Worm (Caenorhabditis elegans) whole organism, L4/young adult: ENCODE results near the gene srv-9.

ENCODE experiments used
- W03F9.2 ChIP-seq: fragments of 150-350 bp; optimal IDR thresholded peaks from 2 replicates; lab custom pipeline; 2014; ENCODE audit warnings: missing biosample characterization, missing genetic modification characterization
- dao-5 ChIP-seq: sonication (generic microtip); optimal IDR thresholded peaks from 2 replicates; lab custom pipeline; 2016; ENCODE audit warnings: missing genotype, missing genetic modification characterization, moderate library complexity, missing compliant biosample characterization
- him-1 ChIP-seq: sonication (generic microtip); optimal IDR thresholded peaks from 2 replicates; lab custom pipeline; 2016; ENCODE audit warnings: missing genotype, missing genetic modification reagents, missing genetic modification characterization, missing compliant biosample characterization

Gene srv-9

ce11 chrV:13387472-13387871, 35.5 kb downstream of the srv-9 start:
- TF ChIP-seq W03F9.2 (tag; lab: Kevin White, UChicago) = no peak
- TF ChIP-seq dao-5 (tag; lab: Kevin White, UChicago) = no peak
- no peak for TF ChIP-seq him-1 (tag; lab: Kevin White, UChicago)

- TF ChIP-seq him-1 (tag; lab: Kevin White, UChicago) (no peak), W03F9.2 (tag; lab: Kevin White, UChicago) (no peak)
Observed at ce11 chrV:13385798-13386197, 37.1 kb downstream of the srv-9 start, which contains the start of gene gcy-34. TSS of gene gcy-34 (minus strand) at chrV:13385898.

- no peak for TF ChIP-seq W03F9.2 (tag; lab: Kevin White, UChicago)
- TF ChIP-seq dao-5 (tag; lab: Kevin White, UChicago) = no peak
Observed at ce11 chrV:13380980-13381379, 42.0 kb downstream of the srv-9 start, which contains the start of gene cpz-2. TSS of gene cpz-2 (plus strand) at chrV:13381189.

ce11 chrV:13380178-13380577, 42.8 kb downstream of the srv-9 start, which contains the start of gene ifbp-1:
TSS of gene ifbp-1 (minus strand) at chrV:13380262.
- TF ChIP-seq him-1 (tag; lab: Kevin White, UChicago) (no peak), dao-5 (tag; lab: Kevin White, UChicago) (no peak), W03F9.2 (tag; lab: Kevin White, UChicago) (no peak)

- no peak for TF ChIP-seq dao-5 (tag; lab: Kevin White, UChicago)
- no peak for TF ChIP-seq W03F9.2 (tag; lab: Kevin White, UChicago)
- no peak for TF ChIP-seq him-1 (tag; lab: Kevin White, UChicago)
Observed at ce11 chrV:13377130-13377529, 45.8 kb downstream of the srv-9 start.

ce11 chrV:13375861-13376260, 47.1 kb downstream of the srv-9 start:
- TF ChIP-seq him-1 (tag; lab: Kevin White, UChicago) = no peak
- TF ChIP-seq dao-5 (tag; lab: Kevin White, UChicago) = no peak
- no peak for TF ChIP-seq W03F9.2 (tag; lab: Kevin White, UChicago)

- TF ChIP-seq W03F9.2 (tag; lab: Kevin White, UChicago) (no peak), dao-5 (tag; lab: Kevin White, UChicago) (no peak), him-1 (tag; lab: Kevin White, UChicago) (no peak)
Observed at ce11 chrV:13374532-13374931, 48.4 kb downstream of the srv-9 start.

- no peak for TF ChIP-seq him-1 (tag; lab: Kevin White, UChicago)
- no peak for TF ChIP-seq dao-5 (tag; lab: Kevin White, UChicago)
- TF ChIP-seq W03F9.2 (tag; lab: Kevin White, UChicago) = no peak
Observed at ce11 chrV:13373643-13374042, 49.3 kb downstream of the srv-9 start.

- TF ChIP-seq him-1 (tag; lab: Kevin White, UChicago) (no peak), dao-5 (tag; lab: Kevin White, UChicago) (no peak), W03F9.2 (tag; lab: Kevin White, UChicago) (no peak)
Observed at ce11 chrV:13372821-13373220, 50.1 kb downstream of the srv-9 start.

- TF ChIP-seq W03F9.2 (tag; lab: Kevin White, UChicago) = no peak
- TF ChIP-seq dao-5 (tag; lab: Kevin White, UChicago) = no peak
- TF ChIP-seq him-1 (tag; lab: Kevin White, UChicago) = no peak
Observed at ce11 chrV:13371336-13371735, 51.6 kb downstream of the srv-9 start.
